Worm (Caenorhabditis elegans) whole organism, L4 larva: Measurements from ENCODE around the gene F55C9.15.
"Not testable (repeated sequence)": the region's sequence is repeated elsewhere in the genome, so short reads cannot be mapped to it uniquely, and the experiment has no call there.

Experiments used
- T20F7.1 ChIP-seq: fragments of 200-800 bp; sonication (Bioruptor generic); optimal IDR thresholded peaks from 2 replicates; lab custom pipeline; 2018; ENCODE audit warnings: mild to moderate bottlenecking, missing genetic modification characterization, missing compliant biosample characterization
- Y105C5A.15 ChIP-seq: fragments of 200-800 bp; sonication (Bioruptor generic); IDR thresholded peaks from 2 replicates; pipeline ENCODE4 v1.3.6; 2022; ENCODE audit warnings: missing genetic modification characterization, missing compliant biosample characterization
- aha-1 ChIP-seq: fragments of 150-350 bp; peaks from one replicate; lab custom pipeline; 2014; ENCODE audit warnings: missing biosample characterization, missing genetic modification characterization
- ama-1 ChIP-seq: fragments of 150-350 bp; optimal IDR thresholded peaks from 2 replicates; lab custom pipeline; 2014; ENCODE audit warnings: inconsistent platforms, mixed read lengths
- daf-19 ChIP-seq: fragments of 200-800 bp; sonication (Bioruptor generic); conservative IDR thresholded peaks from 2 replicates; pipeline ENCODE4 v1.3.6; 2022; ENCODE audit warnings: missing genetic modification characterization, missing compliant biosample characterization
- dmd-6 ChIP-seq: fragments of 200-800 bp; sonication (Bioruptor generic); IDR thresholded peaks from 2 replicates; pipeline ENCODE4 v1.3.6; 2022; ENCODE audit warnings: missing genetic modification reagents, missing genetic modification characterization, missing compliant biosample characterization
- egl-27 ChIP-seq: sonication (generic microtip); optimal IDR thresholded peaks from 3 replicates; lab custom pipeline; 2017; ENCODE audit warnings: missing biosample characterization, missing genetic modification reagents, missing genetic modification characterization
- fkh-10 ChIP-seq: fragments of 150-350 bp; optimal IDR thresholded peaks from 2 replicates; lab custom pipeline; 2014; ENCODE audit warnings: missing biosample characterization, missing genetic modification reagents, missing genetic modification characterization
- hmg-1.1 ChIP-seq: fragments of 200-800 bp; sonication (Bioruptor generic); IDR thresholded peaks from 2 replicates; pipeline ENCODE4 v1.3.6; 2022; ENCODE audit warnings: missing genetic modification reagents, missing genetic modification characterization, missing compliant biosample characterization
- lin-15B ChIP-seq: fragments of 150-350 bp; sonication (generic microtip); optimal IDR thresholded peaks from 3 replicates; lab custom pipeline; 2014; ENCODE audit warnings: missing biosample characterization, missing genetic modification characterization
- madf-9 ChIP-seq: fragments of 200-800 bp; sonication (Bioruptor generic); conservative IDR thresholded peaks from 2 replicates; pipeline ENCODE4 v1.3.6; 2022; ENCODE audit warnings: missing genetic modification reagents, missing genetic modification characterization, missing compliant biosample characterization
- mdl-1 ChIP-seq, 2 experiments: fragments of 150-350 bp in 1 of 2; sonication (generic microtip) in 1 of 2; optimal IDR thresholded peaks; 2 replicates each; lab custom pipeline; 2014 to 2017; ENCODE audit warnings: missing biosample characterization in 2 of 2, missing genetic modification characterization in 2 of 2
- mxl-3 ChIP-seq: fragments of 200-800 bp; sonication (Bioruptor generic); optimal IDR thresholded peaks from 2 replicates; lab custom pipeline; 2018; ENCODE audit warnings: mild to moderate bottlenecking, missing genetic modification characterization, missing compliant biosample characterization
- nhr-111 ChIP-seq: fragments of 200-800 bp; sonication (Bioruptor generic); optimal IDR thresholded peaks from 2 replicates; lab custom pipeline; 2018; ENCODE audit warnings: mild to moderate bottlenecking, missing genetic modification characterization, missing compliant biosample characterization
- nhr-41 ChIP-seq: fragments of 200-800 bp; sonication (Bioruptor generic); IDR thresholded peaks from 2 replicates; pipeline ENCODE4 v1.3.6; 2022; ENCODE audit warnings: missing genetic modification reagents, missing genetic modification characterization, missing compliant biosample characterization
- nhr-42 ChIP-seq: fragments of 200-800 bp; sonication (Bioruptor generic); IDR thresholded peaks from 2 replicates; pipeline ENCODE4 v1.3.6; 2022; ENCODE audit warnings: missing genetic modification characterization, missing compliant biosample characterization
- nhr-76 ChIP-seq: fragments of 150-350 bp; optimal IDR thresholded peaks from 2 replicates; lab custom pipeline; 2014; ENCODE audit warnings: missing biosample characterization, missing genetic modification characterization
- set-16 ChIP-seq: fragments of 200-800 bp; sonication (Bioruptor generic); IDR thresholded peaks from 2 replicates; pipeline ENCODE4 v1.3.6; 2022; ENCODE audit warnings: missing genetic modification reagents, missing genetic modification characterization, missing compliant biosample characterization
- spr-1 ChIP-seq: sonication (generic microtip); optimal IDR thresholded peaks from 2 replicates; lab custom pipeline; 2016; ENCODE audit warnings: mild to moderate bottlenecking, missing genetic modification characterization, missing compliant biosample characterization
- tra-1 ChIP-seq: fragments of 200-800 bp; sonication (Bioruptor generic); IDR thresholded peaks from 2 replicates; pipeline ENCODE4 v1.3.6; 2022; ENCODE audit warnings: missing genetic modification reagents, missing genetic modification characterization, missing compliant biosample characterization
- unc-62 ChIP-seq, 3 experiments: fragments of 150-350 bp in 1 of 3; sonication (generic microtip); optimal IDR thresholded peaks in 2 of 3; peaks in 1 of 3; 1 replicate in 1 of 3; 2 replicates in 2 of 3; lab custom pipeline; 2014 to 2017; ENCODE audit warnings: missing biosample characterization in 3 of 3, missing genetic modification characterization in 3 of 3, missing genetic modification reagents in 3 of 3, missing genotype in 1 of 3
- vab-7 ChIP-seq: fragments of 200-800 bp; sonication (Bioruptor generic); IDR thresholded peaks from 2 replicates; pipeline ENCODE4 v1.3.6; 2022; ENCODE audit warnings: missing genetic modification reagents, missing genetic modification characterization, missing compliant biosample characterization
- zag-1 ChIP-seq: fragments of 150-350 bp; optimal IDR thresholded peaks from 2 replicates; lab custom pipeline; 2014; ENCODE audit warnings: missing biosample characterization, missing genetic modification characterization

The F55C9.15 gene

ce11 chrV:19279888-19280287 lies 26.9 kb downstream of the F55C9.15 start, which contains the start of gene F21D9.8 (continued):
- TF ChIP-seq nhr-42 (GFP tag; lab: Robert Waterston, UW) (no peak), fkh-10 (no peak)
- TF ChIP-seq, all 104 proteins: peak for 0

DNA sequence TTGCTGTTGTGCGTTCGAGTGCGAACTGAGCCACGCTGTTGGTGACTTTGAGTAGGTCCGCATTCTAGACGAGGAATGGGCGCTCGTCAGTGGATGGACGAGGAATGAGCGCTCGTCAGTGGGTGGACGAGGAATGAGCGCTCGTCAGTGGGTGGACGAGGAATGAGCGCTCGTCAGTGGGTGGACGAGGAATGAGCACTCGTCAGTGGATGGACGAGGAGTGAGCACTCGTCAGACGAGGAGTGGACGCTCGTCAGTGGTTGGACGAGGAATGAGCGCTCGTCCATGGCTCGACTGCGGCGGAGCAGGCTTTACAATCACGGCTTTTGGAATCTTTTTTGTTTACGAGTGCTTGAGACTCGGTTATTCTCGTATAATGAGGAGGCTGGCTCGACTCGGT lies 28.3 kb downstream of the F55C9.15 start:
- TF ChIP-seq tra-1 (GFP tag; lab: Robert Waterston, UW) (no peak), spr-1 (tag; lab: Kevin White, UChicago) (no peak), nhr-76 (tag; lab: Kevin White, UChicago) (no peak), daf-19 (no peak), nhr-41 (GFP tag; lab: Robert Waterston, UW) (no peak), nhr-111 (GFP tag; lab: Kevin White, UChicago) (no peak), egl-27 (tag; lab: Kevin White, UChicago) (no peak), set-16 (peak; percentile 81)

DNA sequence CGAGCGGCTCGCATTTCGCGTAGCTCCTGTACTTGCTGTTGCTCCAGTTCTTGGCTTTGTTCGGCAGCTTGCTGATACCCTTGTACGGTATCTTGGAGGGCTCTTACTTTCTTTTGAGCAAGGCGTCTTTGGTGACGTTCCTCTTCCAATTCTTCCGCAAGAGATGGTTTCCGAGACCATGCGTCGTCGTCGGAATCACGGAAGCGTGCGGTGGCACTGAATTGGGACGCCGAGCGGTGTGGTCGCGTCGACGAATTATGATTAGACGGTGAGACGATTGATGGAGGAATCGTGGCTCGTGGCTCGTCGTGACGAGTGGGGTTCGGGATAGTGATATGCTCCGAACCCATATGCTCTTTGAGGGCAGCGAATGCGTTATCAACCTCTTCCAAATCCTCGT lies 30.5 kb downstream of the F55C9.15 start:
- TF ChIP-seq zag-1 (tag; lab: Kevin White, UChicago) (no peak), aha-1 (peak; percentile 65), mdl-1 (tag; optimal IDR thresholded peaks at IDR 0.05; lab: Kevin White, UChicago) (no peak)

ce11 chrV:19264148-19264547 lies 42.7 kb downstream of the F55C9.15 start, which contains the start of gene F21D9.1:
F21D9.1 (plus strand) TSS chrV:19264448.
- not testable (repeated sequence) for TF ChIP-seq vab-7 (GFP tag; lab: Robert Waterston, UW); ama-1 (lab: Kevin White, UChicago); lin-15B

ce11 chrV:19262349-19262748 lies 44.5 kb downstream of the F55C9.15 start, which contains the start of gene F21D9.2:
F21D9.2 (minus strand) TSS chrV:19262449.
- TF ChIP-seq mxl-3 (GFP tag; lab: Kevin White, UChicago) (no peak), egl-27 (tag; lab: Kevin White, UChicago) (no peak), aha-1 (no peak)

- TF ChIP-seq hmg-1.1 = no peak
- no peak for TF ChIP-seq dmd-6 (GFP tag; lab: Robert Waterston, UW)
- peak; percentile 60 for TF ChIP-seq aha-1
- TF ChIP-seq unc-62 (GFP tag; optimal IDR thresholded peaks at IDR 0.05 in 1 of 2; lab: Kevin White, UChicago) = peak in 1 of 2 experiments; percentile 62
- no peak for TF ChIP-seq unc-62 (tag; optimal IDR thresholded peaks at IDR 0.05; lab: Kevin White, UChicago)
- TF ChIP-seq T20F7.1 (GFP tag; lab: Kevin White, UChicago) = no peak
Observed at ce11 chrV:19260686-19261085, 46.1 kb downstream of the F55C9.15 start.

- no peak for TF ChIP-seq fkh-10
- peak; percentile 53 for TF ChIP-seq set-16
Observed at ce11 chrV:19259403-19259802, 47.4 kb downstream of the F55C9.15 start.

DNA sequence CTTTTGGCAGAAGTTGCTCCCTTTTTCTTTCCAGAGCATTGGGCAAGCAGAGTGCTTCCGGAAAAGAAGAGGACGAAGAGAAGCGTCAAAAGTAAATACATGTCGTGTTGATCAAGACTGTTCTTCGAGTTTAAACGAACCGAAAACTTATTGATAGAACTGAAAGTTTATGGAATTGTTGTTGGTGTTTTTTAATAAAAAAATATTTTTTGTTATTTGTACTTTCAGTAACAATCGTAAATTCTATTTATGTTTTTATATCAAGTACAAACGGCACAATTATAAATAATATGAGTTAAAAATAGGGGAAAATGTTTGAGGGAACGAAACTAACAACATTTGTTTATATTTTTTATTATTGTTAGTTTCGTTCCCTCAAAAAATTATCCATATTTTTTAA lies 49.2 kb downstream of the F55C9.15 start, which contains the start of gene F21D9.3:
Gene F21D9.3, minus strand, starts transcription at position 101 of the 400 bp plus-strand sequence.
- TF ChIP-seq madf-9 (GFP tag; lab: Robert Waterston, UW) (no peak), Y105C5A.15 (no peak), unc-62 (GFP tag; optimal IDR thresholded peaks at IDR 0.05 in 1 of 2; lab: Kevin White, UChicago) (peak in 1 of 2 experiments; percentile 11), unc-62 (tag; optimal IDR thresholded peaks at IDR 0.05; lab: Kevin White, UChicago) (no peak)
